Worm (Caenorhabditis elegans) whole organism, midembryonic: ENCODE results near the gene F19B10.2.

Source experiments
- cog-1 ChIP-seq: sonication (generic microtip); optimal IDR thresholded peaks from 2 replicates; lab custom pipeline; 2016; ENCODE audit warnings: missing genetic modification characterization, missing compliant biosample characterization
- ref-1 ChIP-seq: fragments of 200-800 bp; sonication (Bioruptor generic); conservative IDR thresholded peaks from 2 replicates; pipeline ENCODE4 v1.3.6; 2022; ENCODE audit warnings: missing genetic modification reagents, missing genetic modification characterization, missing compliant biosample characterization
- tab-1 ChIP-seq: fragments of 200-800 bp; sonication (Bioruptor generic); IDR thresholded peaks from 2 replicates; pipeline ENCODE4 v1.3.6; 2022; ENCODE audit warnings: missing genetic modification characterization, missing compliant biosample characterization
- ztf-23 ChIP-seq: fragments of 200-800 bp; sonication (Bioruptor generic); IDR thresholded peaks from 2 replicates; pipeline ENCODE4 v1.3.6; 2022; ENCODE audit warnings: missing genetic modification reagents, missing genetic modification characterization, missing compliant biosample characterization

DNA sequence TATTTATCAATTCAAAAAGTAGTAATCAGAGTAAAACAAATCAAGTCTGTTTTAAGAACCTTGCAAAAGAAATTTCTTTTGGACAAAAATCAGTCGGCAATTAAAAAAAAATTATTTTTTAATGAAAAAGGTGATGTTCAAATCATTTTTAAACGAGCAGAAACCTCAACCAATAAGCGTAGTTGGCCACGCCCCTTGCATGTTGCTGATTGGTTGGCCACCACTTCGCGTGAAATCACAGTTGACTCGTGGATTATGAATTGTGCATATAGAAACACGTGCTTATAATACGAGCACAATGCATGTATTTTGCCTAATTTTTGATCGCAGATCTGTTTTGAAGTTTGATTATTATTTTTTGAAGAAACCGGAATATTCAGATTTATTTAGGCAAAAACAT is 10.1 kb upstream of the F19B10.2 start:
- no peak for TF ChIP-seq ztf-23 (GFP tag; lab: Robert Waterston, UW)
- TF ChIP-seq cog-1 (tag; lab: Kevin White, UChicago): no peak
- no peak for TF ChIP-seq tab-1 (GFP tag; lab: Robert Waterston, UW)
- no peak for TF ChIP-seq ref-1 (GFP tag; lab: Robert Waterston, UW)
